Fruit fly (Drosophila melanogaster) whole organism, adult: ENCODE results near the gene CG11409.

Experiments used
- CG12768 ChIP-seq: fragments of 200-800 bp; sonication (Bioruptor generic); optimal IDR thresholded peaks from 2 replicates; lab custom pipeline; 2017; ENCODE audit warnings: missing biosample characterization, missing genetic modification characterization, mild to moderate bottlenecking, moderate library complexity, missing genetic modification reagents
- CG1620 ChIP-seq: fragments of 200-800 bp; sonication (Bioruptor generic); optimal IDR thresholded peaks from 2 replicates; lab custom pipeline; 2016; ENCODE audit warnings: missing biosample characterization, missing genetic modification characterization
- CG5204 ChIP-seq: fragments of 200-800 bp; sonication (Bioruptor generic); optimal IDR thresholded peaks from 2 replicates; lab custom pipeline; 2016; ENCODE audit warnings: missing biosample characterization, missing genetic modification characterization
- CG7045 ChIP-seq: fragments of 200-800 bp; sonication (Bioruptor generic); optimal IDR thresholded peaks from 2 replicates; lab custom pipeline; 2017; ENCODE audit warnings: missing biosample characterization, mild to moderate bottlenecking, missing genetic modification characterization
- Hr96 ChIP-seq: fragments of 200-800 bp; sonication (Bioruptor generic); optimal IDR thresholded peaks from 2 replicates; lab custom pipeline; 2016; ENCODE audit warnings: missing biosample characterization, missing genetic modification characterization
- Mnt ChIP-seq: fragments of 200-800 bp; sonication (Bioruptor generic); optimal IDR thresholded peaks from 2 replicates; lab custom pipeline; 2016; ENCODE audit warnings: missing biosample characterization, mild to moderate bottlenecking, missing genetic modification characterization
- bab1 ChIP-seq: fragments of 200-800 bp; sonication (Bioruptor generic); optimal IDR thresholded peaks from 3 replicates; lab custom pipeline; 2019; ENCODE audit warnings: missing biosample characterization, mild to moderate bottlenecking, missing genetic modification characterization, moderate library complexity
- ovo ChIP-seq: fragments of 200-800 bp; sonication (Bioruptor generic); optimal IDR thresholded peaks from 2 replicates; lab custom pipeline; 2016; ENCODE audit warnings: missing biosample characterization, missing genetic modification characterization
- tj ChIP-seq: fragments of 200-800 bp; sonication (Bioruptor generic); optimal IDR thresholded peaks from 3 replicates; lab custom pipeline; 2017; ENCODE audit warnings: missing biosample characterization, mild to moderate bottlenecking, missing genetic modification characterization, moderate library complexity

DNA sequence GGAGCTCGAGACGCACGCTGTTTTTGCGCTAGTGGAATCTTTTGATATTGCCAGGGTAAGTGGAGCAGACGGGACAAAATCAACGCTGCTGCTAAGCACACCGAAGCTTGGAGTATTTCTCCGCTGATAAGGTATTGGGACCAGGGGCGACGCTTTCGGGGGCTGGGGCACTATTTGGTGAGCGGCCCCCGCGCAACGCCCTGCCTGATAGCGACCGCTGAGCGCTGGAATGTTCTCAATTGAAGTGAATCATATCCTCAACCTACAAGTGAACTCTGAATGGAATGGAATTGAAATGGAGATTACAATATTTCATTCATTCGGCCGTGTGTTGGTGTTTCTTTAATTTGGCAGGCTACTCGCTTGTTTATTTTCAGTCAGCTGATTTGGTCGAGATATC, 59.0 kb downstream of the CG11409 start:
- TF ChIP-seq tj (GFP tag; lab: Kevin White, UChicago) (no peak), ovo (GFP tag; lab: Kevin White, UChicago) (no peak), bab1 (no peak), CG5204 (GFP tag; lab: Kevin White, UChicago) (no peak), CG12768 (GFP tag; lab: Kevin White, UChicago) (no peak), Hr96 (GFP tag; lab: Kevin White, UChicago) (no peak), CG1620 (GFP tag; lab: Kevin White, UChicago) (no peak), CG7045 (GFP tag; lab: Kevin White, UChicago) (no peak), Mnt (GFP tag; lab: Kevin White, UChicago) (no peak)
